Fruit fly (Drosophila melanogaster) whole organism, embryonic: ENCODE measurements around the gene Blos4.

ENCODE experiments used
- Bteb2 ChIP-seq: fragments of 200-800 bp; sonication (Bioruptor generic); optimal IDR thresholded peaks from 2 replicates; lab custom pipeline; 2016; ENCODE audit warnings: missing biosample characterization, missing genetic modification characterization
- CG11398 ChIP-seq: fragments of 200-800 bp; sonication (Bioruptor generic); optimal IDR thresholded peaks from 2 replicates; lab custom pipeline; 2016; ENCODE audit warnings: missing biosample characterization, missing genetic modification characterization
- CG11723 ChIP-seq: fragments of 200-800 bp; sonication (Bioruptor generic); optimal IDR thresholded peaks from 2 replicates; lab custom pipeline; 2017; ENCODE audit warnings: missing biosample characterization, mild to moderate bottlenecking, missing genetic modification characterization
- CG12769 ChIP-seq: fragments of 200-800 bp; sonication (Bioruptor generic); optimal IDR thresholded peaks from 2 replicates; lab custom pipeline; 2019; ENCODE audit warnings: missing biosample characterization, mild to moderate bottlenecking, missing genetic modification characterization, moderate library complexity
- CG14050 ChIP-seq: fragments of 200-800 bp; sonication (Bioruptor generic); IDR thresholded peaks from 3 replicates; pipeline ENCODE4 v1.3.6; 2022; ENCODE audit warnings: missing biosample characterization, missing genetic modification characterization
- CG14441 ChIP-seq: fragments of 200-800 bp; sonication (Bioruptor generic); IDR thresholded peaks from 2 replicates; pipeline ENCODE4 v1.3.6; 2022; ENCODE audit warnings: missing biosample characterization, missing genetic modification characterization
- CG14667 ChIP-seq: fragments of 200-800 bp; sonication (Bioruptor generic); IDR thresholded peaks from 2 replicates; pipeline ENCODE4 v1.3.6; 2022; ENCODE audit warnings: missing biosample characterization, missing genetic modification characterization
- CG15073 ChIP-seq: fragments of 200-800 bp; sonication (Bioruptor generic); optimal IDR thresholded peaks from 2 replicates; lab custom pipeline; 2016; ENCODE audit warnings: missing biosample characterization, missing genetic modification characterization
- CG15479 ChIP-seq: fragments of 200-800 bp; sonication (Bioruptor generic); optimal IDR thresholded peaks from 3 replicates; lab custom pipeline; 2019; ENCODE audit warnings: missing biosample characterization, mild to moderate bottlenecking, missing genetic modification characterization, moderate library complexity
- CG15696 ChIP-seq: fragments of 200-800 bp; sonication (Bioruptor generic); optimal IDR thresholded peaks from 2 replicates; lab custom pipeline; 2019; ENCODE audit warnings: missing biosample characterization, mild to moderate bottlenecking, missing genetic modification characterization, moderate library complexity
- CG16813 ChIP-seq: fragments of 200-800 bp; sonication (Bioruptor generic); IDR thresholded peaks from 3 replicates; pipeline ENCODE4 v1.3.6; 2022; ENCODE audit warnings: missing biosample characterization, missing genetic modification characterization; ENCODE audit not compliant: partially characterized antibody
- CG1792 ChIP-seq: fragments of 200-800 bp; sonication (Bioruptor generic); optimal IDR thresholded peaks from 2 replicates; lab custom pipeline; 2016; ENCODE audit warnings: missing biosample characterization, missing genetic modification characterization
- CG18764 ChIP-seq: fragments of 200-800 bp; sonication (Bioruptor generic); optimal IDR thresholded peaks from 3 replicates; lab custom pipeline; 2016; ENCODE audit warnings: missing biosample characterization, missing genetic modification characterization
- CG34422 ChIP-seq: fragments of 200-800 bp; sonication (Bioruptor generic); IDR thresholded peaks from 3 replicates; pipeline ENCODE4 v1.3.6; 2022; ENCODE audit warnings: missing biosample characterization, missing genetic modification characterization
- CG3847 ChIP-seq: fragments of 200-800 bp; sonication (Bioruptor generic); IDR thresholded peaks from 2 replicates; pipeline ENCODE4 v1.3.6; 2022; ENCODE audit warnings: missing biosample characterization, missing genetic modification characterization
- CG6175 ChIP-seq: fragments of 200-800 bp; sonication (Bioruptor generic); IDR thresholded peaks from 3 replicates; pipeline ENCODE4 v1.3.6; 2022; ENCODE audit warnings: missing biosample characterization, missing genetic modification characterization
- CG6683 ChIP-seq: fragments of 200-800 bp; sonication (Bioruptor generic); optimal IDR thresholded peaks from 2 replicates; lab custom pipeline; 2017; ENCODE audit warnings: missing biosample characterization, mild to moderate bottlenecking, missing genetic modification characterization, missing genetic modification reagents
- CG6791 ChIP-seq: fragments of 200-800 bp; sonication (Bioruptor generic); IDR thresholded peaks from 3 replicates; pipeline ENCODE4 v1.3.6; 2022; ENCODE audit warnings: missing biosample characterization, missing genetic modification characterization; ENCODE audit not compliant: partially characterized antibody
- CG7963 ChIP-seq: fragments of 200-800 bp; sonication (Bioruptor generic); IDR thresholded peaks from 3 replicates; pipeline ENCODE4 v1.3.6; 2022; ENCODE audit warnings: missing biosample characterization, missing genetic modification characterization; ENCODE audit not compliant: partially characterized antibody
- CG9876 ChIP-seq: fragments of 200-800 bp; sonication (Bioruptor generic); optimal IDR thresholded peaks from 2 replicates; lab custom pipeline; 2016; ENCODE audit warnings: missing biosample characterization, missing genetic modification characterization
- CoRest ChIP-seq: fragments of 200-800 bp; sonication (Bioruptor generic); optimal IDR thresholded peaks from 3 replicates; lab custom pipeline; 2018; ENCODE audit warnings: missing biosample characterization, mild to moderate bottlenecking, missing genetic modification characterization, moderate library complexity
- Dref ChIP-seq: fragments of 200-800 bp; sonication (Bioruptor generic); IDR thresholded peaks from 2 replicates; pipeline ENCODE4 v1.3.6; 2022; ENCODE audit warnings: missing biosample characterization, missing genetic modification characterization
- H2.0 ChIP-seq: fragments of 200-800 bp; sonication (Bioruptor generic); IDR thresholded peaks from 2 replicates; pipeline ENCODE4 v1.3.6; 2022; ENCODE audit warnings: missing biosample characterization, missing genetic modification characterization
- MBD-R2 ChIP-seq: fragments of 200-800 bp; sonication (Bioruptor generic); IDR thresholded peaks from 2 replicates; pipeline ENCODE4 v1.3.6; 2022; ENCODE audit warnings: missing biosample characterization, missing genetic modification characterization
- Mrtf ChIP-seq: fragments of 200-800 bp; sonication (Bioruptor generic); IDR thresholded peaks from 3 replicates; pipeline ENCODE4 v1.3.6; 2022; ENCODE audit warnings: missing biosample characterization, missing genetic modification characterization
- NC2β ChIP-seq: fragments of 200-800 bp; sonication (Bioruptor generic); optimal IDR thresholded peaks from 2 replicates; lab custom pipeline; 2016; ENCODE audit warnings: missing biosample characterization, missing genetic modification characterization
- Neu2 ChIP-seq: fragments of 200-800 bp; sonication (Bioruptor generic); optimal IDR thresholded peaks from 3 replicates; lab custom pipeline; 2016; ENCODE audit warnings: missing biosample characterization, missing genetic modification characterization, borderline replicate concordance
- Oaz ChIP-seq: fragments of 200-800 bp; sonication (Bioruptor generic); IDR thresholded peaks from 2 replicates; pipeline ENCODE4 v1.3.6; 2022; ENCODE audit warnings: missing biosample characterization, missing genetic modification characterization
- Sox102F ChIP-seq: fragments of 200-800 bp; sonication (Bioruptor generic); optimal IDR thresholded peaks from 2 replicates; lab custom pipeline; 2018; ENCODE audit warnings: missing biosample characterization, mild to moderate bottlenecking, missing genetic modification characterization, moderate library complexity
- Sry-β ChIP-seq: fragments of 200-800 bp; sonication (Bioruptor generic); optimal IDR thresholded peaks from 2 replicates; lab custom pipeline; 2018; ENCODE audit warnings: missing biosample characterization, mild to moderate bottlenecking, missing genetic modification characterization, moderate library complexity
- Tbp ChIP-seq: fragments of >200 bp; optimal IDR thresholded peaks from 2 replicates; lab custom pipeline; 2018; ENCODE audit warnings: missing biosample characterization, missing genetic modification characterization
- ab ChIP-seq: fragments of 200-800 bp; sonication (Bioruptor generic); optimal IDR thresholded peaks from 2 replicates; lab custom pipeline; 2016; ENCODE audit warnings: missing biosample characterization, missing genetic modification characterization
- abd-A ChIP-seq: fragments of 200-800 bp; sonication (Bioruptor generic); optimal IDR thresholded peaks from 3 replicates; lab custom pipeline; 2019; ENCODE audit warnings: missing biosample characterization, mild to moderate bottlenecking, missing genetic modification characterization, moderate library complexity
- bcd ChIP-seq: fragments of 200-800 bp; sonication (Bioruptor generic); optimal IDR thresholded peaks from 2 replicates; lab custom pipeline; 2017; ENCODE audit warnings: missing biosample characterization, mild to moderate bottlenecking, missing genetic modification characterization
- chinmo ChIP-seq: fragments of 200-800 bp; sonication (Bioruptor generic); IDR thresholded peaks from 4 replicates; pipeline ENCODE4 v1.3.6; 2022; ENCODE audit warnings: missing biosample characterization, missing genetic modification characterization; ENCODE audit not compliant: partially characterized antibody
- crp ChIP-seq, 2 experiments: fragments of 200-800 bp; sonication (Bioruptor generic); optimal IDR thresholded peaks; 2 replicates in 1 of 2; 3 replicates in 1 of 2; lab custom pipeline; 2017; ENCODE audit warnings: missing biosample characterization in 2 of 2, missing genetic modification characterization in 2 of 2, mild to moderate bottlenecking in 1 of 2, moderate library complexity in 1 of 2
- ewg ChIP-seq: fragments of 200-800 bp; sonication (Bioruptor generic); optimal IDR thresholded peaks from 3 replicates; lab custom pipeline; 2017; ENCODE audit warnings: mild to moderate bottlenecking, missing biosample characterization, missing genetic modification reagents, missing genetic modification characterization
- eyg ChIP-seq: fragments of 200-800 bp; sonication (Bioruptor generic); optimal IDR thresholded peaks from 3 replicates; lab custom pipeline; 2016; ENCODE audit warnings: missing biosample characterization, missing genetic modification characterization
- fd3F ChIP-seq: fragments of 200-800 bp; sonication (Bioruptor generic); optimal IDR thresholded peaks from 2 replicates; lab custom pipeline; 2018; ENCODE audit warnings: missing biosample characterization, mild to moderate bottlenecking, missing genetic modification characterization, moderate library complexity
- ftz-f1 ChIP-seq: fragments of 200-800 bp; sonication (Bioruptor generic); optimal IDR thresholded peaks from 2 replicates; lab custom pipeline; 2016; ENCODE audit warnings: missing biosample characterization, missing genetic modification characterization
- gem ChIP-seq: fragments of 200-800 bp; sonication (Bioruptor generic); optimal IDR thresholded peaks from 2 replicates; lab custom pipeline; 2019; ENCODE audit warnings: missing biosample characterization, mild to moderate bottlenecking, missing genetic modification characterization, moderate library complexity
- kay ChIP-seq: fragments of 200-800 bp; sonication (Bioruptor generic); optimal IDR thresholded peaks from 2 replicates; lab custom pipeline; 2016; ENCODE audit warnings: missing biosample characterization, missing genetic modification characterization
- lilli ChIP-seq: fragments of 200-800 bp; sonication (Bioruptor generic); optimal IDR thresholded peaks from 3 replicates; lab custom pipeline; 2016; ENCODE audit warnings: missing biosample characterization, missing genetic modification characterization
- pum ChIP-seq: fragments of 200-800 bp; sonication (Bioruptor generic); optimal IDR thresholded peaks from 2 replicates; lab custom pipeline; 2016; ENCODE audit warnings: missing biosample characterization, missing genetic modification characterization
- slp2 ChIP-seq: fragments of 200-800 bp; sonication (Bioruptor generic); optimal IDR thresholded peaks from 2 replicates; lab custom pipeline; 2016; ENCODE audit warnings: missing biosample characterization, missing genetic modification characterization
- so ChIP-seq: fragments of 200-800 bp; sonication (Bioruptor generic); IDR thresholded peaks from 3 replicates; pipeline ENCODE4 v1.3.6; 2022; ENCODE audit warnings: missing biosample characterization, missing genetic modification characterization
- tap ChIP-seq: fragments of 200-800 bp; optimal IDR thresholded peaks from 3 replicates; lab custom pipeline; 2019; ENCODE audit warnings: missing biosample characterization, mild to moderate bottlenecking, missing genetic modification characterization, moderate library complexity
- trh ChIP-seq: fragments of 200-800 bp; sonication (Bioruptor generic); optimal IDR thresholded peaks from 2 replicates; lab custom pipeline; 2016; ENCODE audit warnings: missing biosample characterization, missing genetic modification characterization
- usp ChIP-seq: fragments of >200 bp; optimal IDR thresholded peaks from 2 replicates; lab custom pipeline; 2017; ENCODE audit warnings: missing biosample characterization, missing genetic modification characterization

Blos4 gene

dm6 chr3L:10844548-10845530 lies 34.0 kb upstream of the Blos4 start (continued):
- TF ChIP-seq CG16813 (GFP tag; lab: Robert Waterston, UW) (no peak), CG15479 (GFP tag; lab: Kevin White, UChicago) (no peak), Tbp (GFP tag; lab: Kevin White, UChicago) (no peak), CG9876 (GFP tag; lab: Kevin White, UChicago) (no peak), CG14441 (GFP tag; lab: Robert Waterston, UW) (peak; percentile 33; the same call in 1 of the 2 replicates), CG6683 (GFP tag; lab: Kevin White, UChicago) (no peak), fd3F (GFP tag; lab: Kevin White, UChicago) (no peak), trh (no peak), CG3847 (GFP tag; lab: Robert Waterston, UW) (no peak), CG18764 (GFP tag; lab: Kevin White, UChicago) (no peak), slp2 (no peak), CG15073 (GFP tag; lab: Kevin White, UChicago) (no peak), Oaz (GFP tag; lab: Robert Waterston, UW) (no peak), MBD-R2 (no peak), CoRest (peak; percentile 55), CG15696 (tag; lab: Kevin White, UChicago) (no peak), Neu2 (GFP tag; lab: Kevin White, UChicago) (no peak), pum (GFP tag; lab: Kevin White, UChicago) (peak; percentile 42), CG1792 (GFP tag; lab: Kevin White, UChicago) (no peak), Bteb2 (no peak), CG11398 (GFP tag; lab: Kevin White, UChicago) (peak; percentile 22), so (GFP tag; lab: Robert Waterston, UW) (no peak; the same call in 2 of the 3 replicates), NC2β (peak; percentile 17), CG12769 (tag; lab: Kevin White, UChicago) (no peak), Dref (GFP tag; lab: Robert Waterston, UW) (no peak), ftz-f1 (GFP tag; lab: Kevin White, UChicago) (no peak), CG34422 (no peak), ewg (GFP tag; lab: Kevin White, UChicago) (peak; percentile 30), eyg (no peak), tap (tag; lab: Kevin White, UChicago) (no peak), lilli (GFP tag; lab: Kevin White, UChicago) (peak; percentile 20), CG14667 (GFP tag; lab: Robert Waterston, UW) (no peak), chinmo (GFP tag; lab: Robert Waterston, UW) (no peak), CG14050 (GFP tag; lab: Robert Waterston, UW) (no peak), ab (no peak), bcd (peak; percentile 35), gem (tag; lab: Kevin White, UChicago) (peak; percentile 71), crp (GFP tag; optimal IDR thresholded peaks at IDR 0.05; lab: Kevin White, UChicago) (no peak), CG6791 (GFP tag; lab: Robert Waterston, UW) (no peak), kay (GFP tag; lab: Kevin White, UChicago) (no peak), Mrtf (GFP tag; lab: Robert Waterston, UW) (no peak), CG7963 (GFP tag; lab: Robert Waterston, UW) (no peak), Sry-β (peak; percentile 20), H2.0 (GFP tag; lab: Robert Waterston, UW) (no peak), CG11723 (no peak), abd-A (tag; lab: Kevin White, UChicago) (peak; percentile 19), usp (GFP tag; lab: Kevin White, UChicago) (no peak), Sox102F (GFP tag; lab: Kevin White, UChicago) (peak; percentile 44), CG6175 (GFP tag; lab: Robert Waterston, UW) (no peak)
